Fruit fly (Drosophila melanogaster) whole organism, prepupa: ENCODE data around the gene CG13086.

Experiments used
- Blimp-1 ChIP-seq: fragments of 200-800 bp; sonication (Bioruptor generic); optimal IDR thresholded peaks from 3 replicates; lab custom pipeline; 2017; ENCODE audit warnings: missing biosample characterization, missing genetic modification characterization, mild to moderate bottlenecking, moderate library complexity, missing genetic modification reagents
- CG10631 ChIP-seq: fragments of 200-800 bp; sonication (Bioruptor generic); optimal IDR thresholded peaks from 2 replicates; lab custom pipeline; 2016; ENCODE audit warnings: missing biosample characterization, missing genetic modification characterization
- CG11294 ChIP-seq: fragments of 200-800 bp; sonication (Bioruptor generic); IDR thresholded peaks from 2 replicates; pipeline ENCODE4 v1.3.6; 2022; ENCODE audit warnings: missing biosample characterization, missing genetic modification characterization
- CG11762 ChIP-seq: fragments of 200-800 bp; sonication (Bioruptor generic); optimal IDR thresholded peaks from 3 replicates; lab custom pipeline; 2016; ENCODE audit warnings: missing biosample characterization, missing genetic modification characterization; ENCODE audit not compliant: insufficient read depth
- CG11902 ChIP-seq: fragments of 200-800 bp; sonication (Bioruptor generic); optimal IDR thresholded peaks from 3 replicates; lab custom pipeline; 2016; ENCODE audit warnings: missing biosample characterization, missing genetic modification characterization
- CG15336 ChIP-seq: fragments of 200-800 bp; sonication (Bioruptor generic); IDR thresholded peaks from 2 replicates; pipeline ENCODE4 v1.3.6; 2022; ENCODE audit warnings: missing biosample characterization, missing genetic modification characterization
- CG31627 ChIP-seq: fragments of 200-800 bp; sonication (Bioruptor generic); optimal IDR thresholded peaks from 3 replicates; lab custom pipeline; 2016; ENCODE audit warnings: missing biosample characterization, missing genetic modification characterization
- CG32006 ChIP-seq: fragments of 200-800 bp; sonication (Bioruptor generic); optimal IDR thresholded peaks from 3 replicates; lab custom pipeline; 2017; ENCODE audit warnings: missing biosample characterization, mild to moderate bottlenecking, missing genetic modification characterization
- CG34406 ChIP-seq: fragments of 200-800 bp; sonication (Bioruptor generic); optimal IDR thresholded peaks from 3 replicates; lab custom pipeline; 2016; ENCODE audit warnings: missing biosample characterization, missing genetic modification characterization
- CG3919 ChIP-seq: fragments of 200-800 bp; sonication (Bioruptor generic); optimal IDR thresholded peaks from 3 replicates; lab custom pipeline; 2016; ENCODE audit warnings: missing biosample characterization, missing genetic modification characterization
- CG6163 ChIP-seq: fragments of 200-800 bp; sonication (Bioruptor generic); IDR thresholded peaks from 3 replicates; pipeline ENCODE4 v1.3.6; 2022; ENCODE audit warnings: missing biosample characterization, missing genetic modification characterization
- CG6276 ChIP-seq: fragments of 200-800 bp; sonication (Bioruptor generic); optimal IDR thresholded peaks from 2 replicates; lab custom pipeline; 2017; ENCODE audit warnings: missing biosample characterization, mild to moderate bottlenecking, missing genetic modification characterization
- CG6792 ChIP-seq: fragments of 200-800 bp; sonication (Bioruptor generic); optimal IDR thresholded peaks from 3 replicates; lab custom pipeline; 2016; ENCODE audit warnings: missing biosample characterization, missing genetic modification characterization
- CG6808 ChIP-seq: fragments of 200-800 bp; sonication (Bioruptor generic); optimal IDR thresholded peaks from 3 replicates; lab custom pipeline; 2017; ENCODE audit warnings: missing biosample characterization, missing genetic modification characterization, mild to moderate bottlenecking, moderate library complexity, missing genetic modification reagents
- CG6854 ChIP-seq: fragments of 200-800 bp; sonication (Bioruptor generic); optimal IDR thresholded peaks from 2 replicates; lab custom pipeline; 2017; ENCODE audit warnings: missing biosample characterization, mild to moderate bottlenecking, missing genetic modification characterization
- CG7368 ChIP-seq: fragments of 200-800 bp; sonication (Bioruptor generic); optimal IDR thresholded peaks from 3 replicates; lab custom pipeline; 2016; ENCODE audit warnings: missing biosample characterization, missing genetic modification characterization
- CG8119 ChIP-seq: fragments of 200-800 bp; sonication (Bioruptor generic); IDR thresholded peaks from 3 replicates; pipeline ENCODE4 v1.3.6; 2022; ENCODE audit warnings: missing biosample characterization, missing genetic modification characterization
- CG8319 ChIP-seq: fragments of 200-800 bp; sonication (Bioruptor generic); optimal IDR thresholded peaks from 3 replicates; lab custom pipeline; 2016; ENCODE audit warnings: missing biosample characterization, missing genetic modification characterization
- CG8632 ChIP-seq: fragments of 200-800 bp; sonication (Bioruptor generic); optimal IDR thresholded peaks from 3 replicates; lab custom pipeline; 2016; ENCODE audit warnings: missing biosample characterization, missing genetic modification characterization
- CG9139 ChIP-seq: fragments of 200-800 bp; sonication (Bioruptor generic); optimal IDR thresholded peaks from 3 replicates; lab custom pipeline; 2017; ENCODE audit warnings: missing biosample characterization, mild to moderate bottlenecking, missing genetic modification characterization
- Eip75B ChIP-seq: fragments of 200-800 bp; sonication (Bioruptor generic); optimal IDR thresholded peaks from 3 replicates; lab custom pipeline; 2016; ENCODE audit warnings: missing biosample characterization, missing genetic modification characterization
- Eip78C ChIP-seq: fragments of 200-800 bp; sonication (Bioruptor generic); peaks from one replicate; lab custom pipeline; 2016; ENCODE audit warnings: missing biosample characterization, missing genetic modification characterization
- Ets96B ChIP-seq: fragments of 200-800 bp; optimal IDR thresholded peaks from 2 replicates; lab custom pipeline; 2019; ENCODE audit warnings: missing biosample characterization, mild to moderate bottlenecking, missing genetic modification characterization, moderate library complexity
- Gug ChIP-seq: fragments of 200-800 bp; sonication (Bioruptor generic); IDR thresholded peaks from 2 replicates; pipeline ENCODE4 v1.3.6; 2022; ENCODE audit warnings: missing biosample characterization, missing genetic modification characterization
- Hr39 ChIP-seq: fragments of 200-800 bp; sonication (Bioruptor generic); optimal IDR thresholded peaks from 2 replicates; lab custom pipeline; 2016; ENCODE audit warnings: missing biosample characterization, missing genetic modification characterization
- Hr4 ChIP-seq: fragments of 200-800 bp; sonication (Bioruptor generic); optimal IDR thresholded peaks from 3 replicates; lab custom pipeline; 2016; ENCODE audit warnings: missing biosample characterization, missing genetic modification characterization
- Lpt ChIP-seq: fragments of 200-800 bp; sonication (Bioruptor generic); optimal IDR thresholded peaks from 3 replicates; lab custom pipeline; 2016; ENCODE audit warnings: missing biosample characterization, missing genetic modification characterization
- Met ChIP-seq: fragments of 200-800 bp; sonication (Bioruptor generic); optimal IDR thresholded peaks from 3 replicates; lab custom pipeline; 2016; ENCODE audit warnings: missing biosample characterization, missing genetic modification characterization
- OdsH ChIP-seq: fragments of 200-800 bp; sonication (Bioruptor generic); optimal IDR thresholded peaks from 3 replicates; lab custom pipeline; 2016; ENCODE audit warnings: missing biosample characterization, missing genetic modification characterization
- Smox ChIP-seq: fragments of 200-800 bp; sonication (Bioruptor generic); optimal IDR thresholded peaks from 3 replicates; lab custom pipeline; 2016; ENCODE audit warnings: missing biosample characterization, missing genetic modification characterization
- Sox14 ChIP-seq: fragments of 200-800 bp; sonication (Bioruptor generic); optimal IDR thresholded peaks from 3 replicates; lab custom pipeline; 2016; ENCODE audit warnings: missing biosample characterization, missing genetic modification characterization
- achi ChIP-seq: fragments of 200-800 bp; sonication (Bioruptor generic); optimal IDR thresholded peaks from 3 replicates; lab custom pipeline; 2016; ENCODE audit warnings: missing biosample characterization, missing genetic modification characterization
- acj6 ChIP-seq: fragments of 200-800 bp; sonication (Bioruptor generic); optimal IDR thresholded peaks from 3 replicates; lab custom pipeline; 2016; ENCODE audit warnings: missing biosample characterization, missing genetic modification characterization
- cyc ChIP-seq: fragments of 200-800 bp; sonication (Bioruptor generic); optimal IDR thresholded peaks from 3 replicates; lab custom pipeline; 2016; ENCODE audit warnings: missing biosample characterization, missing genetic modification characterization
- esn ChIP-seq: fragments of 200-800 bp; sonication (Bioruptor generic); optimal IDR thresholded peaks from 2 replicates; lab custom pipeline; 2016; ENCODE audit warnings: missing biosample characterization, mild to moderate bottlenecking, missing genetic modification characterization, moderate library complexity
- fd59A ChIP-seq: fragments of 200-800 bp; sonication (Bioruptor generic); optimal IDR thresholded peaks from 2 replicates; lab custom pipeline; 2017; ENCODE audit warnings: missing biosample characterization, mild to moderate bottlenecking, missing genetic modification characterization, missing genetic modification reagents
- fd85E ChIP-seq: fragments of 200-800 bp; sonication (Bioruptor generic); optimal IDR thresholded peaks from 3 replicates; lab custom pipeline; 2016; ENCODE audit warnings: missing biosample characterization, missing genetic modification characterization
- fkh ChIP-seq: fragments of 200-800 bp; sonication (Bioruptor generic); optimal IDR thresholded peaks from 3 replicates; lab custom pipeline; 2017; ENCODE audit warnings: missing biosample characterization, mild to moderate bottlenecking, missing genetic modification characterization, moderate library complexity
- lz ChIP-seq: fragments of 200-800 bp; sonication (Bioruptor generic); optimal IDR thresholded peaks from 3 replicates; lab custom pipeline; 2016; ENCODE audit warnings: missing biosample characterization, missing genetic modification characterization
- pdm3 ChIP-seq: fragments of 200-800 bp; sonication (Bioruptor generic); optimal IDR thresholded peaks from 3 replicates; lab custom pipeline; 2016; ENCODE audit warnings: missing biosample characterization, missing genetic modification characterization
- salr ChIP-seq, 2 experiments: fragments of 200-800 bp; sonication (Bioruptor generic); optimal IDR thresholded peaks; 3 replicates each; lab custom pipeline; 2016 to 2018; ENCODE audit warnings: missing biosample characterization in 2 of 2, missing genetic modification characterization in 2 of 2, mild to moderate bottlenecking in 1 of 2
- spab ChIP-seq: fragments of 200-800 bp; sonication (Bioruptor generic); optimal IDR thresholded peaks from 2 replicates; lab custom pipeline; 2017; ENCODE audit warnings: missing biosample characterization, mild to moderate bottlenecking, missing genetic modification characterization, missing genetic modification reagents
- svp ChIP-seq: fragments of 200-800 bp; sonication (Bioruptor generic); peaks from one replicate; lab custom pipeline; 2016; ENCODE audit warnings: missing biosample characterization, missing genetic modification characterization
- topi ChIP-seq: fragments of 200-800 bp; sonication (Bioruptor generic); optimal IDR thresholded peaks from 3 replicates; lab custom pipeline; 2016; ENCODE audit warnings: missing biosample characterization, missing genetic modification characterization
- vri ChIP-seq: fragments of 200-800 bp; sonication (Bioruptor generic); optimal IDR thresholded peaks from 3 replicates; lab custom pipeline; 2016; ENCODE audit warnings: missing biosample characterization, mild to moderate bottlenecking, missing genetic modification characterization

The CG13086 gene

DNA sequence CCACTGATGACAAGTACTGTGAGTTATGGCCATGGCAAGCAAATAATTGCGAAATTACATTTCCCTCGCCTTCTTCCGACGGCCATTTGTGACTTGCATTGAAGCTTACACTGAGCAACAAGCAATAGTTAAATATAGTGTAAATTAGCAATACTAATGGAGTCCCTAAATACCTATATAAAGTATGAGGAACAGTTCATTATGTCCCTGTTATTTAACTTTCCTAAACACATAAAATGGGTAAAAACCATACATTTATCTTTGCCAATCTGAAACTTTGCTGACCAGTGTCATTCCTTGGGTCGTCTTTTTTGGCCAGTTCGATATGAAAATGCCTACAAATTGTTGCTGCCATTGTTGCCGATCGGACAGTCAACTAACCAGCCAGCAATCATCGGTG lies 38.8 kb upstream of the CG13086 start (continued):
- TF ChIP-seq vri (GFP tag; lab: Kevin White, UChicago) = peak; percentile 0
- no peak for TF ChIP-seq CG11294
- peak; percentile 85 for TF ChIP-seq CG32006
- TF ChIP-seq topi (GFP tag; lab: Kevin White, UChicago) = peak; percentile 59
- TF ChIP-seq Hr39 (GFP tag; lab: Kevin White, UChicago) = peak; percentile 37
- TF ChIP-seq Lpt (GFP tag; lab: Kevin White, UChicago) = peak; percentile 74
- TF ChIP-seq acj6 (GFP tag; lab: Kevin White, UChicago) = peak; percentile 58
- peak; percentile 67 for TF ChIP-seq CG10631 (GFP tag; lab: Kevin White, UChicago)
- TF ChIP-seq CG8119 = peak; percentile 84
- no peak for TF ChIP-seq fd85E (GFP tag; lab: Kevin White, UChicago)
- TF ChIP-seq pdm3 (GFP tag; lab: Kevin White, UChicago) = peak; percentile 76
- peak; percentile 87 for TF ChIP-seq CG15336
- peak; percentile 43 for TF ChIP-seq CG6792 (GFP tag; lab: Kevin White, UChicago)
- peak; percentile 36 for TF ChIP-seq CG8319 (GFP tag; lab: Kevin White, UChicago)
- TF ChIP-seq CG31627 = peak; percentile 49
- no peak for TF ChIP-seq fkh
- TF ChIP-seq Hr4 = peak; percentile 86
- TF ChIP-seq CG6854 (GFP tag; lab: Kevin White, UChicago) = no peak
- peak; percentile 84 for TF ChIP-seq CG6163 (GFP tag; lab: Robert Waterston, UW)
- TF ChIP-seq CG8632 (GFP tag; lab: Kevin White, UChicago) = peak; percentile 37

DNA sequence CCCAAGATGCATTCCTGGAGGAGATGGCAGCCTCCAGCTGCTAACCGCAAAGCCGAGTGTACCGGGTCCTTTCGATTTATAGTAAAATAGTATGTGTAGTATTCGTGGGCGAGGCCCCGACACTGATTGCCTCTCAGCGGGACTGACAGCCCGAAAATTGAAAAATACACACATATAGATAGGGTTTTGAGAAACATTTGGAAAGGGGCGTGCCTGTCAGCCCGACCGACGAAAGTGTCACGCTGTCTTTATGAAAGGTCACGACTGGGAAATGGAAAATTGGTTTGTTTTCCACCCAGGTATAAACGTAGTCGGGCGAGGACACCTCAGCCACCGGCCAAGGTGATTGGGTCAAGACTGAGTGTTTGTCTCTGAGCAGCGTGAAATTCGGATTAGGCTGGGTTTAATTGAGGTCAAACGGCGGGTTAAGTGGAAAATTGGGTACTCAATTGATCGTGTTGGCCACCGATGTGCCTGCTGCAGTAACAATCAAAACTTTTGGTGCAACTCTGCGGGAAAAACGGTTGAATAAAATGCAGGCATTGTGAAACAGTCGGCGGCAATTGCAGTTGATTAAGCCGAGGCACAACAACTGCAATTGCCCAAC lies 37.3 kb upstream of the CG13086 start:
- no peak for TF ChIP-seq CG7368 (GFP tag; lab: Kevin White, UChicago)
- no peak for TF ChIP-seq CG11762 (GFP tag; lab: Kevin White, UChicago)
- no peak for TF ChIP-seq Eip75B (GFP tag; lab: Kevin White, UChicago)
- TF ChIP-seq fd59A = no peak
- no peak for TF ChIP-seq CG8119
- no peak for TF ChIP-seq Ets96B (tag; lab: Kevin White, UChicago)
- no peak for TF ChIP-seq lz (GFP tag; lab: Kevin White, UChicago)
- no peak for TF ChIP-seq CG31627
- no peak for TF ChIP-seq fd85E (GFP tag; lab: Kevin White, UChicago)
- no peak for TF ChIP-seq salr (GFP tag; optimal IDR thresholded peaks at IDR 0.05; lab: Kevin White, UChicago)
- TF ChIP-seq Gug (GFP tag; lab: Robert Waterston, UW) = no peak
- TF ChIP-seq Blimp-1 (GFP tag; lab: Kevin White, UChicago) = no peak
- TF ChIP-seq CG3919 (GFP tag; lab: Kevin White, UChicago) = no peak
- TF ChIP-seq CG8319 (GFP tag; lab: Kevin White, UChicago) = no peak

DNA sequence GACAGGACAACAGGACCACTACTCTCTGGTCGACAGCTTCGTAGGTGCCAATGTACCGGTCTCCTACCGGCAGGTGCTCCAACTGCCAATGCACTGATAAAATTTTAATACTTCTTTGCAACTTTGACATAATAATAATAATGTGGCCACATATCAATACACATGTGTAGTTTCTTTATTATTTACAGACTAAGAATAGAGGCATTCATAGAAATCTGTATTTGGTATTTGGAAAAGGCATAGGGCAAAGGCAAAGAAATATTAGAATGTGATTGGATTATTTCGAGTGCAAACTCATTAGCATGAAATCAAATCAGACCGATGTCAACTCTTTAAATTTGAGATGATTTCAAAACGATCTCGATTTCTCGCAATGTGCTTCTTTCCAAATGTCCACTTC lies 36.3 kb upstream of the CG13086 start:
- peak; percentile 22 for TF ChIP-seq CG6276
- TF ChIP-seq esn (GFP tag; lab: Kevin White, UChicago) = peak; percentile 39
- TF ChIP-seq CG6808 (GFP tag; lab: Kevin White, UChicago) = peak; percentile 18
- peak; percentile 33 for TF ChIP-seq CG3919 (GFP tag; lab: Kevin White, UChicago)
- peak; percentile 28 for TF ChIP-seq spab (GFP tag; lab: Kevin White, UChicago)
- TF ChIP-seq cyc (GFP tag; lab: Kevin White, UChicago) = peak; percentile 2
- TF ChIP-seq CG9139 = no peak
- no peak for TF ChIP-seq CG7368 (GFP tag; lab: Kevin White, UChicago)
- TF ChIP-seq Eip78C (GFP tag; lab: Kevin White, UChicago) = peak; percentile 86
- peak; percentile 34 for TF ChIP-seq Hr39 (GFP tag; lab: Kevin White, UChicago)
- peak; percentile 60 for TF ChIP-seq CG32006
- peak; percentile 32 for TF ChIP-seq Sox14
- TF ChIP-seq CG31627 = peak; percentile 23
- no peak for TF ChIP-seq CG8319 (GFP tag; lab: Kevin White, UChicago)
- peak; percentile 15 for TF ChIP-seq CG34406 (GFP tag; lab: Kevin White, UChicago)
- TF ChIP-seq Met = peak; percentile 45
- peak; percentile 21 for TF ChIP-seq achi (GFP tag; lab: Kevin White, UChicago)
- TF ChIP-seq Ets96B (tag; lab: Kevin White, UChicago) = no peak
- TF ChIP-seq OdsH (GFP tag; lab: Kevin White, UChicago) = peak; percentile 24
- peak; percentile 2 for TF ChIP-seq CG8632 (GFP tag; lab: Kevin White, UChicago)
- peak; percentile 12 for TF ChIP-seq acj6 (GFP tag; lab: Kevin White, UChicago)
- no peak for TF ChIP-seq CG11902
- 0 out of 2 replicates have a peak, but pooled peaks have one; percentile 20 for TF ChIP-seq CG15336
- no peak for TF ChIP-seq salr (GFP tag; optimal IDR thresholded peaks at IDR 0.05; lab: Kevin White, UChicago)
- peak; percentile 73 for TF ChIP-seq svp
- peak; percentile 44 for TF ChIP-seq Eip75B (GFP tag; lab: Kevin White, UChicago)
- TF ChIP-seq Smox (GFP tag; lab: Kevin White, UChicago) = peak; percentile 42
- peak; percentile 41 for TF ChIP-seq topi (GFP tag; lab: Kevin White, UChicago)
- TF ChIP-seq pdm3 (GFP tag; lab: Kevin White, UChicago) = peak; percentile 30
- TF ChIP-seq fd85E (GFP tag; lab: Kevin White, UChicago) = no peak
- peak; percentile 33 for TF ChIP-seq lz (GFP tag; lab: Kevin White, UChicago)
- peak; percentile 34 for TF ChIP-seq Hr4
- no peak for TF ChIP-seq CG6163 (GFP tag; lab: Robert Waterston, UW)
